Fruit fly (Drosophila melanogaster) whole organism, wandering third instar larva: ENCODE data around the gene CG18473.

ENCODE experiments used
- CG32264 ChIP-seq: fragments of 200-800 bp; sonication (Bioruptor generic); optimal IDR thresholded peaks from 2 replicates; lab custom pipeline; 2016; ENCODE audit warnings: missing biosample characterization, missing genetic modification characterization
- CG9705 ChIP-seq: fragments of 200-800 bp; sonication (Bioruptor generic); optimal IDR thresholded peaks from 2 replicates; lab custom pipeline; 2018; ENCODE audit warnings: missing biosample characterization, mild to moderate bottlenecking, missing genetic modification characterization
- Dfd ChIP-seq: fragments of >200 bp; optimal IDR thresholded peaks from 2 replicates; lab custom pipeline; 2017; ENCODE audit warnings: missing biosample characterization, missing genetic modification characterization
- GATAd ChIP-seq: sonication (Bioruptor generic); optimal IDR thresholded peaks from 2 replicates; lab custom pipeline; 2016; ENCODE audit warnings: missing biosample characterization, missing genetic modification characterization
- Myc ChIP-seq: fragments of >200 bp; optimal IDR thresholded peaks from 2 replicates; lab custom pipeline; 2017
- OdsH ChIP-seq: fragments of 200-800 bp; sonication (Bioruptor generic); optimal IDR thresholded peaks from 2 replicates; lab custom pipeline; 2016; ENCODE audit warnings: missing biosample characterization, mild to moderate bottlenecking, missing genetic modification characterization
- Rel ChIP-seq, 2 experiments: fragments of 200-800 bp; sonication (Bioruptor generic) in 1 of 2; optimal IDR thresholded peaks; 2 replicates in 1 of 2; 3 replicates in 1 of 2; lab custom pipeline; 2016 to 2019; ENCODE audit warnings: mild to moderate bottlenecking in 2 of 2, missing biosample characterization in 2 of 2, missing genetic modification characterization in 2 of 2, moderate library complexity in 1 of 2
- dsf ChIP-seq: sonication (Bioruptor generic); optimal IDR thresholded peaks from 2 replicates; lab custom pipeline; 2016; ENCODE audit warnings: missing biosample characterization, missing genetic modification characterization, borderline replicate concordance
- h ChIP-seq: fragments of 200-800 bp; sonication (Bioruptor generic); optimal IDR thresholded peaks from 3 replicates; lab custom pipeline; 2016; ENCODE audit warnings: missing biosample characterization, mild to moderate bottlenecking, missing genetic modification characterization
- psq ChIP-seq: fragments of 200-800 bp; sonication (Bioruptor generic); optimal IDR thresholded peaks from 3 replicates; lab custom pipeline; 2017; ENCODE audit warnings: missing biosample characterization, mild to moderate bottlenecking, missing genetic modification characterization, moderate library complexity
- woc ChIP-seq: sonication (Bioruptor generic); optimal IDR thresholded peaks from 2 replicates; lab custom pipeline; 2016; ENCODE audit warnings: missing biosample characterization, mild to moderate bottlenecking, missing genetic modification characterization

DNA sequence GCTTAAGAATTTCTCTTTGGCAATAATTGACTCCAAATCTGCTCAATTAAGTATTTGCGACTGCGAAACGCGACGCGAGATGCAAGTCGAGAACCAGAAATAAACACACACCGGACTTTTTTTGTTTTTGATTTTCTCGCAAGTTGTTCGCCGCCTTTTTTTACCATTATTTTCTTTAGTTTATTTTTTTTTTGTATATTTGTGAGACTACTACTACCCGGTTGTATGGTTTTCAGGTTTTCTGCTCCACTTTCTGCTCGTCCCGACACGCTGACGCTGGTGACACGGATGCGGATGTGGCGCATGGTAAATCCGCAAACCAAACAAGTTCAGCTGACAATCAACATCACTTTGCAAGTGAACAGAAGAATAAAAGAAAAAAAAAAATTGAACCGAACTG lies 17.9 kb downstream of the CG18473 start:
- TF ChIP-seq CG9705, result no peak
- no peak for TF ChIP-seq Dfd (GFP tag; lab: Kevin White, UChicago)
- TF ChIP-seq CG32264 (GFP tag; lab: Kevin White, UChicago), result no peak
- no peak for TF ChIP-seq dsf (GFP tag; lab: Kevin White, UChicago)
- TF ChIP-seq Rel (GFP tag; optimal IDR thresholded peaks at IDR 0.05; lab: Kevin White, UChicago), result no peak
- TF ChIP-seq Rel (tag; optimal IDR thresholded peaks at IDR 0.05; lab: Kevin White, UChicago), result no peak
- no peak for TF ChIP-seq psq
- TF ChIP-seq Myc (lab: Kevin White, UChicago), result no peak
- no peak for TF ChIP-seq GATAd (GFP tag; lab: Kevin White, UChicago)
- no peak for TF ChIP-seq h (GFP tag; lab: Kevin White, UChicago)
- TF ChIP-seq woc (GFP tag; lab: Kevin White, UChicago), result no peak
- TF ChIP-seq OdsH (GFP tag; lab: Kevin White, UChicago), result no peak
